Fruit fly (Drosophila melanogaster) whole organism: ENCODE data around the gene CG34398.

ENCODE experiments used
- CG8478 ChIP-seq: fragments of >200 bp; optimal IDR thresholded peaks from 2 replicates; lab custom pipeline; 2018; ENCODE audit warnings: inconsistent platforms
- Dll ChIP-seq: fragments of >200 bp; optimal IDR thresholded peaks from 2 replicates; lab custom pipeline; 2017
- EcR ChIP-seq, 2 experiments: fragments of >200 bp; optimal IDR thresholded peaks; 2 replicates each; lab custom pipeline; 2017; ENCODE audit warnings: missing biosample characterization in 2 of 2, missing genetic modification characterization in 2 of 2, missing genetic modification reagents in 2 of 2
- pan ChIP-seq: fragments of >200 bp; optimal IDR thresholded peaks from 2 replicates; lab custom pipeline; 2017
- psq ChIP-seq: fragments of >200 bp; optimal IDR thresholded peaks from 2 replicates; lab custom pipeline; 2017
- usp ChIP-seq: fragments of >200 bp; optimal IDR thresholded peaks from 2 replicates; lab custom pipeline; 2017; ENCODE audit warnings: missing biosample characterization, missing genetic modification characterization, mixed read lengths

DNA sequence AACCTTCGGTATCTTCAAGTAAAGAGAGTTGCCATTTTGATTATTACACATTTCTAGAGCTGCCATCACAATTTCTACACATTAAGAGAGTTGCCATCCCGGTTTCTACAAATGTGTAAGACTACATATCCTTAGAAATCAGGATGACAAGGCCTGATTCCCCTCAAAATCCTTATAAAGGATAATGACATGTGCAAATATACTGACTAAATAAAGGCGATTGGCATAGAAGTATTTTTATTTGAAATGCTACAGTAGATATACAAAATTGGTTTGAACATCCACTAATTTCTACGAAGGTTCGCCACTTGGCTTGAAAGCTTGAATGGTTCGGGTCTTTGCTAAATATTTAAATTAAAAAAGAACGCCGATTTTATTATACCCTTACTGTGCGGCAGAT, 9.9 kb upstream of the CG34398 start:
- TF ChIP-seq psq (lab: Kevin White, UChicago), result no peak
- no peak for TF ChIP-seq pan (lab: Kevin White, UChicago)
- no peak for TF ChIP-seq CG8478 (lab: Kevin White, UChicago)
- no peak for TF ChIP-seq EcR (GFP tag; optimal IDR thresholded peaks at IDR 0.05; lab: Kevin White, UChicago)
- TF ChIP-seq usp (GFP tag; lab: Kevin White, UChicago), result no peak
- TF ChIP-seq Dll (lab: Kevin White, UChicago), result no peak
